Fruit fly (Drosophila melanogaster): Measurements from ENCODE around the gene CG12071.

Gene CG12071

DNA sequence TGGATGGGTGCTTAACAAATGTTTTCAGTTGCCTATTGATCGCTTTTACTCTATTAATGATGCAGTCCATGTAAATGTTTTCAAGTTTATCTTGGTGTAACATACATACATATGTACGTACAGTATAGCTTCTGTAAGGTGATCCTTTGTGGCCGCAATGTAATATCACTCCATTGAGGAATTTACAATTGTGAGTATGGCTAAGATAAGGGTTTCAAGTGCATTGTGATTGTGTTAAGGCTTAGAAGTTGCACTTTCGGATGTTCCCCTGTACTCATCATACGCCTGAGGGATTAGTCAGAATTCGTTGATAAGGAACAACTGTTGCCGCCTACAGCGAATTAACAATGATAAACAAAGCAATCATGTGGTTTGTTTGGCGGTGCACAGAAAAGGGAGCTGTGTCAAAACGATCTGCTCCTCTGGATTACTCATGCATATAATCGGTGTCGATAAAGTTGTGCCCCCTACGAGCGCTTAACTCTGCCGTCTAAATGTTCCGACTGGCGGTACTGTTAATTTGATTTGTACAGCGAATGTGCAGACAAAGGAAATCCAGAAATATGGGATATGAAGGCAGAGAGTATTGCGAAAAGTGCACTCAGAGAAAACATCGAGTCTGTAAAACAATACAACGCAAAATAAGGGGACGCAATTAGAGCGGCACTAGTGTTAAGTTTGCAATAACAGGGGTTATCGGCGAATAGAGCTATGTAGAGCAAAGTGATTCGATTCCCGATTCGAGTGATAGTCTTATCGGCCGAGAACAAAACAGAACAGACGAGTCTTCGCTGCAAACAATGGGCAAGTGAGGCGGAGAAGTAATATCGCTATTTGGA is 7.1 kb upstream of the CG12071 start (continued):
- TF ChIP-seq ERR (GFP tag; optimal IDR thresholded peaks at IDR 0.05) = no peak
- no peak for TF ChIP-seq CG8290 (GFP tag; optimal IDR thresholded peaks at IDR 0.05)
- TF ChIP-seq CG8290 (tag; optimal IDR thresholded peaks at IDR 0.05) = no peak
- TF ChIP-seq zen (tag; optimal IDR thresholded peaks at IDR 0.05) = peak; percentile 10
- TF ChIP-seq Hand (GFP tag; optimal IDR thresholded peaks at IDR 0.05) = no peak
- peak; percentile 61 for TF ChIP-seq HHEX (GFP tag; optimal IDR thresholded peaks at IDR 0.05)
- TF ChIP-seq HLH4C (GFP tag; IDR thresholded peaks at IDR 0.05; ENCODE audit: partially characterized antibody) = no peak
- no peak for TF ChIP-seq knrl (GFP tag; IDR thresholded peaks at IDR 0.05; ENCODE audit: partially characterized antibody)
- TF ChIP-seq CG13287 (GFP tag; IDR thresholded peaks at IDR 0.05; ENCODE audit: partially characterized antibody) = no peak
- TF ChIP-seq CG14965 (GFP tag; optimal IDR thresholded peaks at IDR 0.05; ENCODE audit: borderline replicate concordance) = no peak
- TF ChIP-seq jigr1 (GFP tag; IDR thresholded peaks at IDR 0.05) = peak; percentile 52; the same call in 1 of the 3 replicates
- peak; percentile 54; the same call in 1 of the 2 replicates for TF ChIP-seq CG8765 (GFP tag; IDR thresholded peaks at IDR 0.05)
- peak; percentile 28 for TF ChIP-seq Usf (GFP tag; optimal IDR thresholded peaks at IDR 0.05)
- peak; percentile 67 for TF ChIP-seq Pdp1 (GFP tag; optimal IDR thresholded peaks at IDR 0.05)
- TF ChIP-seq trem (tag; optimal IDR thresholded peaks at IDR 0.05) = peak; percentile 0
- TF ChIP-seq maf-S (GFP tag; optimal IDR thresholded peaks at IDR 0.05) = peak; percentile 38
- TF ChIP-seq Dad (GFP tag; optimal IDR thresholded peaks at IDR 0.05) = peak; percentile 22
- peak; percentile 70 for TF ChIP-seq sob (GFP tag; IDR thresholded peaks at IDR 0.05)
- peak; percentile 78 for TF ChIP-seq vvl (GFP tag; IDR thresholded peaks at IDR 0.05)
- peak; percentile 62 for TF ChIP-seq jumu (GFP tag; optimal IDR thresholded peaks at IDR 0.05)
- TF ChIP-seq CG15479 (GFP tag; optimal IDR thresholded peaks at IDR 0.05) = peak; percentile 89
- TF ChIP-seq Opbp (GFP tag; IDR thresholded peaks at IDR 0.05; ENCODE audit: partially characterized antibody) = no peak
- no peak for TF ChIP-seq dm (GFP tag; optimal IDR thresholded peaks at IDR 0.05)
- no peak for TF ChIP-seq MESR4 (GFP tag; optimal IDR thresholded peaks at IDR 0.05)
- TF ChIP-seq unpg (GFP tag; optimal IDR thresholded peaks at IDR 0.05) = no peak
- peak; percentile 52 for TF ChIP-seq CG8924 (tag; optimal IDR thresholded peaks at IDR 0.05)
- TF ChIP-seq vfl (GFP tag; optimal IDR thresholded peaks at IDR 0.05) = peak; percentile 35
- TF ChIP-seq mam (GFP tag; optimal IDR thresholded peaks at IDR 0.05) = peak; percentile 84
- TF ChIP-seq CG13775 (GFP tag; optimal IDR thresholded peaks at IDR 0.05) = peak; percentile 9
- peak; percentile 45 for TF ChIP-seq CG12659 (GFP tag; optimal IDR thresholded peaks at IDR 0.05)
- TF ChIP-seq CG4820 (GFP tag; optimal IDR thresholded peaks at IDR 0.05) = peak; percentile 58
- TF ChIP-seq CG17912 (GFP tag; optimal IDR thresholded peaks at IDR 0.05) = no peak
- no peak for TF ChIP-seq mld (GFP tag; IDR thresholded peaks at IDR 0.05; ENCODE audit: partially characterized antibody)
- peak; percentile 42 for TF ChIP-seq onecut (GFP tag; IDR thresholded peaks at IDR 0.05)
- no peak for TF ChIP-seq hbn (GFP tag; IDR thresholded peaks at IDR 0.05; ENCODE audit: partially characterized antibody)
- peak; percentile 34 for TF ChIP-seq CG13296 (GFP tag; optimal IDR thresholded peaks at IDR 0.05)
- TF ChIP-seq al (GFP tag; IDR thresholded peaks at IDR 0.05) = 0 out of 2 replicates have a peak, but pooled peaks have one; percentile 6
- peak; percentile 1 for TF ChIP-seq CG3995 (GFP tag; optimal IDR thresholded peaks at IDR 0.05)
- peak; percentile 93 for TF ChIP-seq grau (tag; optimal IDR thresholded peaks at IDR 0.05)
- TF ChIP-seq CG11398 (GFP tag; optimal IDR thresholded peaks at IDR 0.05) = peak; percentile 35
- no peak for TF ChIP-seq prd (optimal IDR thresholded peaks at IDR 0.05)
- TF ChIP-seq prd (GFP tag; IDR thresholded peaks at IDR 0.05) = peak; percentile 77
- no peak for TF ChIP-seq HLHmδ (GFP tag; optimal IDR thresholded peaks at IDR 0.05)
- peak; percentile 81 for TF ChIP-seq slbo (GFP tag; IDR thresholded peaks at IDR 0.05)
- 0 out of 2 replicates have a peak, but pooled peaks have one; percentile 6 for TF ChIP-seq CkIIα-i1 (GFP tag; IDR thresholded peaks at IDR 0.05)
- TF ChIP-seq pros (GFP tag; optimal IDR thresholded peaks at IDR 0.05) = no peak
- TF ChIP-seq E2f1 (GFP tag; IDR thresholded peaks at IDR 0.05) = peak; percentile 59
- TF ChIP-seq CG3407 (GFP tag; optimal IDR thresholded peaks at IDR 0.05) = peak; percentile 22
- no peak for TF ChIP-seq Fer2 (tag; optimal IDR thresholded peaks at IDR 0.05)
